Fruit fly (Drosophila melanogaster) whole organism, embryonic: ENCODE data around the gene CG42728.

Source experiments
- CG10209 ChIP-seq: fragments of 200-800 bp; sonication (Bioruptor generic); optimal IDR thresholded peaks from 3 replicates; lab custom pipeline; 2017; ENCODE audit warnings: missing biosample characterization, mild to moderate bottlenecking, missing genetic modification characterization, missing genetic modification reagents
- CG10274 ChIP-seq: fragments of 200-800 bp; sonication (Bioruptor generic); optimal IDR thresholded peaks from 3 replicates; lab custom pipeline; 2017; ENCODE audit warnings: missing biosample characterization, mild to moderate bottlenecking, missing genetic modification characterization
- CG10979 ChIP-seq: fragments of 200-800 bp; sonication (Bioruptor generic); optimal IDR thresholded peaks from 2 replicates; lab custom pipeline; 2018; ENCODE audit warnings: missing biosample characterization, mild to moderate bottlenecking, missing genetic modification characterization, moderate library complexity
- CG11247 ChIP-seq: fragments of 200-800 bp; sonication (Bioruptor generic); IDR thresholded peaks from 2 replicates; pipeline ENCODE4 v1.3.6; 2022; ENCODE audit warnings: missing biosample characterization, missing genetic modification characterization
- CG11696 ChIP-seq: fragments of 200-800 bp; sonication (Bioruptor generic); IDR thresholded peaks from 2 replicates; pipeline ENCODE4 v1.3.6; 2022; ENCODE audit warnings: missing biosample characterization, missing genetic modification characterization
- CG12744 ChIP-seq: fragments of 200-800 bp; sonication (Bioruptor generic); optimal IDR thresholded peaks from 2 replicates; lab custom pipeline; 2016; ENCODE audit warnings: missing biosample characterization, missing genetic modification characterization
- CG15601 ChIP-seq: fragments of 200-800 bp; sonication (Bioruptor generic); optimal IDR thresholded peaks from 3 replicates; lab custom pipeline; 2019; ENCODE audit warnings: missing biosample characterization, mild to moderate bottlenecking, missing genetic modification characterization, moderate library complexity
- CG16863 ChIP-seq: fragments of 200-800 bp; sonication (Bioruptor generic); optimal IDR thresholded peaks from 3 replicates; lab custom pipeline; 2016; ENCODE audit warnings: missing biosample characterization, missing genetic modification characterization
- CG17328 ChIP-seq: fragments of 200-800 bp; sonication (Bioruptor generic); IDR thresholded peaks from 2 replicates; pipeline ENCODE4 v1.3.6; 2022; ENCODE audit warnings: missing biosample characterization, missing genetic modification characterization
- CG2116 ChIP-seq: fragments of 200-800 bp; sonication (Bioruptor generic); optimal IDR thresholded peaks from 3 replicates; lab custom pipeline; 2018; ENCODE audit warnings: missing biosample characterization, mild to moderate bottlenecking, missing genetic modification characterization
- CG2129 ChIP-seq: fragments of 200-800 bp; sonication (Bioruptor generic); IDR thresholded peaks from 2 replicates; pipeline ENCODE4 v1.3.6; 2022; ENCODE audit warnings: missing biosample characterization, missing genetic modification characterization; ENCODE audit not compliant: partially characterized antibody
- CG2199 ChIP-seq: fragments of 200-800 bp; sonication (Bioruptor generic); IDR thresholded peaks from 3 replicates; pipeline ENCODE4 v1.3.6; 2022; ENCODE audit warnings: missing biosample characterization, missing genetic modification characterization
- CG30431 ChIP-seq: fragments of 200-800 bp; sonication (Bioruptor generic); optimal IDR thresholded peaks from 2 replicates; lab custom pipeline; 2017; ENCODE audit warnings: missing biosample characterization, missing genetic modification characterization
- CG31224 ChIP-seq: fragments of 200-800 bp; sonication (Bioruptor generic); IDR thresholded peaks from 2 replicates; pipeline ENCODE4 v1.3.6; 2022; ENCODE audit warnings: missing biosample characterization, missing genetic modification characterization
- CG9437 ChIP-seq: fragments of 200-800 bp; sonication (Bioruptor generic); optimal IDR thresholded peaks from 2 replicates; lab custom pipeline; 2018; ENCODE audit warnings: missing biosample characterization, mild to moderate bottlenecking, missing genetic modification characterization
- CHES-1-like ChIP-seq: fragments of 200-800 bp; sonication (Bioruptor generic); optimal IDR thresholded peaks from 2 replicates; lab custom pipeline; 2016; ENCODE audit warnings: missing biosample characterization, missing genetic modification characterization
- Dfd ChIP-seq, 2 experiments: fragments of >200 bp; optimal IDR thresholded peaks; 2 replicates each; lab custom pipeline; 2017; ENCODE audit warnings: missing biosample characterization in 2 of 2, missing genetic modification characterization in 2 of 2
- Dip2 ChIP-seq: fragments of 200-800 bp; sonication (Bioruptor generic); IDR thresholded peaks from 2 replicates; pipeline ENCODE4 v1.3.6; 2022; ENCODE audit warnings: missing biosample characterization, missing genetic modification characterization
- Dip3 ChIP-seq: fragments of 200-800 bp; sonication (Bioruptor generic); optimal IDR thresholded peaks from 3 replicates; lab custom pipeline; 2016; ENCODE audit warnings: missing biosample characterization, missing genetic modification characterization
- Ets97D ChIP-seq: fragments of 200-800 bp; sonication (Bioruptor generic); optimal IDR thresholded peaks from 3 replicates; lab custom pipeline; 2016; ENCODE audit warnings: missing biosample characterization, missing genetic modification characterization
- H15 ChIP-seq: fragments of 200-800 bp; sonication (Bioruptor generic); IDR thresholded peaks from 3 replicates; pipeline ENCODE4 v1.3.6; 2022; ENCODE audit warnings: missing biosample characterization, missing genetic modification characterization
- Hmr ChIP-seq: fragments of 200-800 bp; sonication (Bioruptor generic); optimal IDR thresholded peaks from 3 replicates; lab custom pipeline; 2017; ENCODE audit warnings: mild to moderate bottlenecking, missing biosample characterization, missing genetic modification reagents, missing genetic modification characterization
- Hr78 ChIP-seq, 2 experiments: fragments of 200-800 bp in 1 of 2; fragments of >200 bp in 1 of 2; sonication (Bioruptor generic) in 1 of 2; optimal IDR thresholded peaks; 2 replicates each; lab custom pipeline; 2017 to 2019; ENCODE audit warnings: missing biosample characterization in 2 of 2, missing genetic modification characterization in 2 of 2, mild to moderate bottlenecking in 1 of 2, moderate library complexity in 1 of 2
- Hsf ChIP-seq: fragments of 200-800 bp; sonication (Bioruptor generic); optimal IDR thresholded peaks from 3 replicates; lab custom pipeline; 2016; ENCODE audit warnings: missing biosample characterization, missing genetic modification characterization
- Kr ChIP-seq: fragments of 200-800 bp; sonication (Bioruptor generic); optimal IDR thresholded peaks from 2 replicates; lab custom pipeline; 2017; ENCODE audit warnings: missing biosample characterization, mild to moderate bottlenecking, missing genetic modification characterization
- Mrtf ChIP-seq: fragments of 200-800 bp; sonication (Bioruptor generic); IDR thresholded peaks from 3 replicates; pipeline ENCODE4 v1.3.6; 2022; ENCODE audit warnings: missing biosample characterization, missing genetic modification characterization
- NFAT ChIP-seq: fragments of 200-800 bp; sonication (Bioruptor generic); IDR thresholded peaks from 2 replicates; pipeline ENCODE4 v1.3.6; 2022; ENCODE audit warnings: missing biosample characterization, missing genetic modification characterization
- NfI ChIP-seq: fragments of 200-800 bp; sonication (Bioruptor generic); optimal IDR thresholded peaks from 3 replicates; lab custom pipeline; 2018; ENCODE audit warnings: missing biosample characterization, mild to moderate bottlenecking, missing genetic modification characterization, moderate library complexity
- Poxn ChIP-seq: fragments of 200-800 bp; sonication (Bioruptor generic); IDR thresholded peaks from 2 replicates; pipeline ENCODE4 v1.3.6; 2022; ENCODE audit warnings: missing biosample characterization, missing genetic modification characterization
- Sin3A ChIP-seq: fragments of >200 bp; optimal IDR thresholded peaks from 2 replicates; lab custom pipeline; 2018
- Six4 ChIP-seq: fragments of 200-800 bp; sonication (Bioruptor generic); optimal IDR thresholded peaks from 2 replicates; lab custom pipeline; 2016; ENCODE audit warnings: missing biosample characterization, missing genetic modification characterization
- Trl ChIP-seq, 3 experiments: fragments of >200 bp in 2 of 3; fragments of 200-800 bp in 1 of 3; sonication (Bioruptor generic) in 1 of 3; optimal IDR thresholded peaks; 2 replicates in 1 of 3; 3 replicates in 2 of 3; lab custom pipeline; 2016 to 2017; ENCODE audit warnings: missing biosample characterization in 1 of 3, missing genetic modification characterization in 1 of 3
- Xrp1 ChIP-seq: fragments of 200-800 bp; sonication (Bioruptor generic); IDR thresholded peaks from 2 replicates; pipeline ENCODE4 v1.3.6; 2022; ENCODE audit warnings: missing biosample characterization, missing genetic modification characterization
- aop ChIP-seq: fragments of 200-800 bp; sonication (Bioruptor generic); IDR thresholded peaks from 2 replicates; pipeline ENCODE4 v1.3.6; 2022; ENCODE audit warnings: missing biosample characterization, missing genetic modification characterization
- ap ChIP-seq: fragments of 200-800 bp; sonication (Bioruptor generic); IDR thresholded peaks from 2 replicates; pipeline ENCODE4 v1.3.6; 2022; ENCODE audit warnings: missing biosample characterization, missing genetic modification characterization
- ase ChIP-seq: fragments of 200-800 bp; sonication (Bioruptor generic); IDR thresholded peaks from 3 replicates; pipeline ENCODE4 v1.3.6; 2022; ENCODE audit warnings: missing biosample characterization, missing genetic modification characterization
- bigmax ChIP-seq: fragments of 200-800 bp; sonication (Bioruptor generic); optimal IDR thresholded peaks from 2 replicates; lab custom pipeline; 2018; ENCODE audit warnings: missing biosample characterization, mild to moderate bottlenecking, missing genetic modification characterization
- chif ChIP-seq, 2 experiments: fragments of 200-800 bp; sonication (Bioruptor generic); optimal IDR thresholded peaks; 3 replicates each; lab custom pipeline; 2016; ENCODE audit warnings: missing biosample characterization in 2 of 2, missing genetic modification characterization in 2 of 2
- danr ChIP-seq: fragments of 200-800 bp; sonication (Bioruptor generic); IDR thresholded peaks from 2 replicates; pipeline ENCODE4 v1.3.6; 2022; ENCODE audit warnings: missing biosample characterization, missing genetic modification characterization
- dmrt99B ChIP-seq: fragments of 200-800 bp; sonication (Bioruptor generic); optimal IDR thresholded peaks from 2 replicates; lab custom pipeline; 2018; ENCODE audit warnings: missing biosample characterization, mild to moderate bottlenecking, missing genetic modification characterization, moderate library complexity
- dpn ChIP-seq, 2 experiments: fragments of 200-800 bp; sonication (Bioruptor generic); optimal IDR thresholded peaks; 3 replicates each; lab custom pipeline; 2016; ENCODE audit warnings: missing biosample characterization in 2 of 2, missing genetic modification characterization in 2 of 2
- fd3F ChIP-seq: fragments of 200-800 bp; sonication (Bioruptor generic); optimal IDR thresholded peaks from 2 replicates; lab custom pipeline; 2018; ENCODE audit warnings: missing biosample characterization, mild to moderate bottlenecking, missing genetic modification characterization, moderate library complexity
- grn ChIP-seq: fragments of 200-800 bp; sonication (Bioruptor generic); optimal IDR thresholded peaks from 3 replicates; lab custom pipeline; 2017; ENCODE audit warnings: missing biosample characterization, missing genetic modification characterization
- gsb-n ChIP-seq: fragments of 200-800 bp; sonication (Bioruptor generic); optimal IDR thresholded peaks from 3 replicates; lab custom pipeline; 2018; ENCODE audit warnings: missing biosample characterization, mild to moderate bottlenecking, missing genetic modification characterization
- maf-S ChIP-seq: fragments of 200-800 bp; sonication (Bioruptor generic); optimal IDR thresholded peaks from 2 replicates; lab custom pipeline; 2016; ENCODE audit warnings: missing biosample characterization, missing genetic modification characterization
- nom ChIP-seq: fragments of 200-800 bp; sonication (Bioruptor generic); optimal IDR thresholded peaks from 2 replicates; lab custom pipeline; 2017; ENCODE audit warnings: missing biosample characterization, missing genetic modification characterization, mild to moderate bottlenecking, moderate library complexity, missing genetic modification reagents
- otp ChIP-seq: fragments of 200-800 bp; sonication (Bioruptor generic); IDR thresholded peaks from 3 replicates; pipeline ENCODE4, ENCODE4 v1.3.6; 2022; ENCODE audit warnings: missing biosample characterization, missing genetic modification characterization
- pros ChIP-seq: fragments of 200-800 bp; sonication (Bioruptor generic); optimal IDR thresholded peaks from 3 replicates; lab custom pipeline; 2019; ENCODE audit warnings: missing biosample characterization, mild to moderate bottlenecking, missing genetic modification characterization, moderate library complexity
- rib ChIP-seq: fragments of 200-800 bp; sonication (Bioruptor generic); IDR thresholded peaks from 2 replicates; pipeline ENCODE4 v1.3.6; 2022; ENCODE audit warnings: missing biosample characterization, missing genetic modification characterization
- tx ChIP-seq: fragments of 200-800 bp; sonication (Bioruptor generic); optimal IDR thresholded peaks from 2 replicates; lab custom pipeline; 2016; ENCODE audit warnings: missing biosample characterization, missing genetic modification characterization
- vnd ChIP-seq: fragments of 200-800 bp; sonication (Bioruptor generic); IDR thresholded peaks from 3 replicates; pipeline ENCODE4 v1.3.6; 2022; ENCODE audit warnings: missing biosample characterization, missing genetic modification characterization; ENCODE audit not compliant: partially characterized antibody
- z ChIP-seq: fragments of 200-800 bp; sonication (Bioruptor generic); IDR thresholded peaks from 3 replicates; pipeline ENCODE4 v1.3.6; 2022; ENCODE audit warnings: missing biosample characterization, missing genetic modification characterization

CG42728 gene

DNA sequence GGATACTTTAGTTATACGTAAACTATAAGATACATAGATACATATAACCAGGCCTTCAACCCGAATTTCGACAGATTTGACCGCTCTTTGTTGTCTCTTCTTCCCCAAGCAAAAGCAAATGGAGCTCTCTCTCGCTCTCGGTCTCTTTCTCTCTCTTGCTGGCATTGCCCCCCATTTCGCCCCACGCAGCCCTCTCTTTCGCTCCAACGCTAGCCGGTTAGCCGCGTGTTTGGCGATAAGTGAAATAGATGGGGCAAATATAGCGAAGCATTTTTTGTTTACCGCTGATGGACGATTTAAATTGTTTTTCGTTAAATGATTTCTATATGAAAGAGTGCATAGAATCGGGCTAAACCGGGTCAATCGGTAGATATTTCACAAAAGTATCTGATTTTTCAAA lies 13.6 kb downstream of the CG42728 start (continued):
- no peak for TF ChIP-seq CG15601 (tag; lab: Kevin White, UChicago)
- TF ChIP-seq CG17328 (GFP tag; lab: Robert Waterston, UW): no peak
- no peak for TF ChIP-seq aop (GFP tag; lab: Robert Waterston, UW)
- no peak for TF ChIP-seq CG11247 (GFP tag; lab: Robert Waterston, UW)
- no peak for TF ChIP-seq NFAT
- no peak for TF ChIP-seq CG16863 (GFP tag; lab: Kevin White, UChicago)
- TF ChIP-seq Hsf: no peak
- peak in 1 of 2 experiments; percentile 1 for TF ChIP-seq Hr78 (GFP tag; optimal IDR thresholded peaks at IDR 0.05; lab: Kevin White, UChicago)
- no peak for TF ChIP-seq Mrtf (GFP tag; lab: Robert Waterston, UW)
- TF ChIP-seq Ets97D (GFP tag; lab: Kevin White, UChicago): no peak
- TF ChIP-seq nom: peak; percentile 22
- TF ChIP-seq grn (GFP tag; lab: Kevin White, UChicago): peak; percentile 22
- TF ChIP-seq chif (GFP tag; optimal IDR thresholded peaks at IDR 0.05; lab: Kevin White, UChicago): no peak
- TF ChIP-seq CG2129 (GFP tag; lab: Robert Waterston, UW): no peak
- no peak for TF ChIP-seq Hmr (GFP tag; lab: Kevin White, UChicago)
- peak; percentile 94 to 97 for TF ChIP-seq Trl (optimal IDR thresholded peaks at IDR 0.05; lab: Kevin White, UChicago)
- TF ChIP-seq Trl (GFP tag; optimal IDR thresholded peaks at IDR 0.05; lab: Kevin White, UChicago): peak; percentile 17
- no peak for TF ChIP-seq Dfd (GFP tag; optimal IDR thresholded peaks at IDR 0.05; lab: Kevin White, UChicago)
- TF ChIP-seq Sin3A (lab: Kevin White, UChicago): no peak
- peak; percentile 87 for TF ChIP-seq rib (GFP tag; lab: Robert Waterston, UW)
- TF ChIP-seq CG11696 (GFP tag; lab: Robert Waterston, UW): no peak
- no peak for TF ChIP-seq CG2116 (GFP tag; lab: Kevin White, UChicago)
- no peak for TF ChIP-seq Dip3 (GFP tag; lab: Kevin White, UChicago)
- no peak for TF ChIP-seq CG10274 (GFP tag; lab: Kevin White, UChicago)
- TF ChIP-seq Dip2 (GFP tag; lab: Robert Waterston, UW): no peak
- TF ChIP-seq pros (GFP tag; lab: Kevin White, UChicago): no peak
- no peak for TF ChIP-seq CG12744
- TF ChIP-seq CG2199 (GFP tag; lab: Robert Waterston, UW): peak; percentile 40; the same call in 1 of the 3 replicates
- TF ChIP-seq CG31224: no peak
- no peak for TF ChIP-seq CG10209 (GFP tag; lab: Kevin White, UChicago)
- TF ChIP-seq CHES-1-like (GFP tag; lab: Kevin White, UChicago): peak; percentile 60
- TF ChIP-seq tx (GFP tag; lab: Kevin White, UChicago): no peak
- TF ChIP-seq Six4 (GFP tag; lab: Kevin White, UChicago): no peak
- 0 out of 2 replicates have a peak, but pooled peaks have one; percentile 10 for TF ChIP-seq Xrp1 (GFP tag; lab: Robert Waterston, UW)
- no peak for TF ChIP-seq Poxn (GFP tag; lab: Robert Waterston, UW)
- TF ChIP-seq dmrt99B: no peak
- no peak for TF ChIP-seq H15 (GFP tag; lab: Robert Waterston, UW)
- TF ChIP-seq otp (GFP tag; lab: Robert Waterston, UW): peak; percentile 38; the same call in 1 of the 3 replicates
- TF ChIP-seq NfI (GFP tag; lab: Kevin White, UChicago): no peak
- no peak for TF ChIP-seq Kr
- TF ChIP-seq fd3F (GFP tag; lab: Kevin White, UChicago): no peak
- TF ChIP-seq CG10979 (tag; lab: Kevin White, UChicago): no peak
- TF ChIP-seq maf-S: no peak
- TF ChIP-seq gsb-n (tag; lab: Kevin White, UChicago): no peak
- no peak for TF ChIP-seq danr
- TF ChIP-seq CG9437 (GFP tag; lab: Kevin White, UChicago): peak; percentile 32
- TF ChIP-seq CG30431 (GFP tag; lab: Kevin White, UChicago): no peak
- no peak for TF ChIP-seq ase
- TF ChIP-seq z (GFP tag; lab: Robert Waterston, UW): no peak
- no peak for TF ChIP-seq ap (GFP tag; lab: Robert Waterston, UW)
- no peak for TF ChIP-seq vnd (GFP tag; lab: Robert Waterston, UW)
- TF ChIP-seq dpn (GFP tag; optimal IDR thresholded peaks at IDR 0.05; lab: Kevin White, UChicago): no peak
- no peak for TF ChIP-seq bigmax (GFP tag; lab: Kevin White, UChicago)
